Fruit fly (Drosophila melanogaster) whole organism, wandering third instar larva: ENCODE results near the gene GstO2.

ENCODE experiments used
- Abd-B ChIP-seq: fragments of >200 bp; optimal IDR thresholded peaks from 2 replicates; lab custom pipeline; 2017; ENCODE audit warnings: missing biosample characterization, missing genetic modification characterization
- CG32264 ChIP-seq: fragments of 200-800 bp; sonication (Bioruptor generic); optimal IDR thresholded peaks from 2 replicates; lab custom pipeline; 2016; ENCODE audit warnings: missing biosample characterization, missing genetic modification characterization
- CG9705 ChIP-seq: fragments of 200-800 bp; sonication (Bioruptor generic); optimal IDR thresholded peaks from 2 replicates; lab custom pipeline; 2018; ENCODE audit warnings: missing biosample characterization, mild to moderate bottlenecking, missing genetic modification characterization
- Dfd ChIP-seq: fragments of >200 bp; optimal IDR thresholded peaks from 2 replicates; lab custom pipeline; 2017; ENCODE audit warnings: missing biosample characterization, missing genetic modification characterization
- Dif ChIP-seq: fragments of 200-275, 200-300 bp; sonication (Bioruptor generic); optimal IDR thresholded peaks from 2 replicates; lab custom pipeline; 2018; ENCODE audit warnings: missing biosample characterization, missing genetic modification characterization; ENCODE audit not compliant: partially characterized antibody
- HLH106 ChIP-seq: fragments of 200-800 bp; optimal IDR thresholded peaks from 3 replicates; lab custom pipeline; 2019; ENCODE audit warnings: missing biosample characterization, mild to moderate bottlenecking, missing genetic modification characterization, moderate library complexity
- Hr78 ChIP-seq: fragments of >200 bp; optimal IDR thresholded peaks from 2 replicates; lab custom pipeline; 2017; ENCODE audit warnings: missing biosample characterization, missing genetic modification characterization
- Hr83 ChIP-seq: fragments of 200-300 bp; sonication (Bioruptor generic); optimal IDR thresholded peaks from 2 replicates; lab custom pipeline; 2016; ENCODE audit warnings: missing biosample characterization, mild to moderate bottlenecking, missing genetic modification characterization, moderate library complexity; ENCODE audit not compliant: poor library complexity, severe bottlenecking
- Jra ChIP-seq: sonication (Bioruptor generic); optimal IDR thresholded peaks from 2 replicates; lab custom pipeline; 2016; ENCODE audit warnings: missing biosample characterization, missing genetic modification characterization
- Mio ChIP-seq: sonication (Bioruptor generic); optimal IDR thresholded peaks from 2 replicates; lab custom pipeline; 2016; ENCODE audit warnings: missing biosample characterization, missing genetic modification characterization
- Myc ChIP-seq: fragments of >200 bp; optimal IDR thresholded peaks from 2 replicates; lab custom pipeline; 2017
- N ChIP-seq: fragments of >200 bp; optimal IDR thresholded peaks from 2 replicates; lab custom pipeline; 2018; ENCODE audit warnings: missing biosample characterization, missing external identifiers, missing genetic modification characterization
- OdsH ChIP-seq: fragments of 200-800 bp; sonication (Bioruptor generic); optimal IDR thresholded peaks from 2 replicates; lab custom pipeline; 2016; ENCODE audit warnings: missing biosample characterization, mild to moderate bottlenecking, missing genetic modification characterization
- Rel ChIP-seq, 2 experiments: fragments of 200-800 bp; sonication (Bioruptor generic) in 1 of 2; optimal IDR thresholded peaks; 2 replicates in 1 of 2; 3 replicates in 1 of 2; lab custom pipeline; 2016 to 2019; ENCODE audit warnings: mild to moderate bottlenecking in 2 of 2, missing biosample characterization in 2 of 2, missing genetic modification characterization in 2 of 2, moderate library complexity in 1 of 2
- Sp1 ChIP-seq: fragments of 200-800 bp; sonication (Bioruptor generic); optimal IDR thresholded peaks from 3 replicates; lab custom pipeline; 2019; ENCODE audit warnings: missing biosample characterization, mild to moderate bottlenecking, missing genetic modification characterization, moderate library complexity
- Vsx2 ChIP-seq: fragments of 200-300, 225-300 bp; sonication (Bioruptor generic); optimal IDR thresholded peaks from 2 replicates; lab custom pipeline; 2018; ENCODE audit warnings: missing biosample characterization, missing genetic modification characterization; ENCODE audit not compliant: partially characterized antibody
- brk ChIP-seq: fragments of 200-800 bp; sonication (Bioruptor generic); optimal IDR thresholded peaks from 2 replicates; lab custom pipeline; 2016; ENCODE audit warnings: missing biosample characterization, mild to moderate bottlenecking, missing genetic modification characterization
- dmrt93B ChIP-seq: fragments of 200-800 bp; sonication (Bioruptor generic); optimal IDR thresholded peaks from 2 replicates; lab custom pipeline; 2018; ENCODE audit warnings: missing biosample characterization, mild to moderate bottlenecking, missing genetic modification characterization
- dsf ChIP-seq: sonication (Bioruptor generic); optimal IDR thresholded peaks from 2 replicates; lab custom pipeline; 2016; ENCODE audit warnings: missing biosample characterization, missing genetic modification characterization, borderline replicate concordance
- ey ChIP-seq: fragments of 200-800 bp; sonication (Bioruptor generic); optimal IDR thresholded peaks from 2 replicates; lab custom pipeline; 2016; ENCODE audit warnings: missing biosample characterization, missing genetic modification characterization
- foxo ChIP-seq, 2 experiments: fragments of 200-800 bp; sonication (Bioruptor generic); optimal IDR thresholded peaks; 2 replicates in 1 of 2; 3 replicates in 1 of 2; lab custom pipeline; 2016 to 2017; ENCODE audit warnings: missing biosample characterization in 2 of 2, missing genetic modification characterization in 2 of 2
- fru ChIP-seq: fragments of 200-800 bp; sonication (Bioruptor generic); optimal IDR thresholded peaks from 3 replicates; lab custom pipeline; 2016; ENCODE audit warnings: missing biosample characterization, mild to moderate bottlenecking, missing genetic modification characterization
- h ChIP-seq: fragments of 200-800 bp; sonication (Bioruptor generic); optimal IDR thresholded peaks from 3 replicates; lab custom pipeline; 2016; ENCODE audit warnings: missing biosample characterization, mild to moderate bottlenecking, missing genetic modification characterization
- jim ChIP-seq: fragments of 175-275, 200-325 bp; sonication (Bioruptor generic); optimal IDR thresholded peaks from 2 replicates; lab custom pipeline; 2016; ENCODE audit warnings: missing biosample characterization, mild to moderate bottlenecking, missing genetic modification characterization
- lola ChIP-seq: fragments of >200 bp; optimal IDR thresholded peaks from 2 replicates; lab custom pipeline; 2017; ENCODE audit warnings: missing biosample characterization, missing genetic modification characterization
- pan ChIP-seq: fragments of >200 bp; optimal IDR thresholded peaks from 2 replicates; lab custom pipeline; 2017
- psq ChIP-seq: fragments of 200-800 bp; sonication (Bioruptor generic); optimal IDR thresholded peaks from 3 replicates; lab custom pipeline; 2017; ENCODE audit warnings: missing biosample characterization, mild to moderate bottlenecking, missing genetic modification characterization, moderate library complexity
- rgr ChIP-seq: fragments of 200-800 bp; sonication (Bioruptor generic); optimal IDR thresholded peaks from 3 replicates; lab custom pipeline; 2016; ENCODE audit warnings: missing biosample characterization, mild to moderate bottlenecking, missing genetic modification characterization
- sage ChIP-seq: fragments of 200-800 bp; sonication (Bioruptor generic); optimal IDR thresholded peaks from 2 replicates; lab custom pipeline; 2016; ENCODE audit warnings: missing biosample characterization, mild to moderate bottlenecking, missing genetic modification characterization
- sv ChIP-seq: fragments of 200-800 bp; sonication (Bioruptor generic); optimal IDR thresholded peaks from 3 replicates; lab custom pipeline; 2016; ENCODE audit warnings: missing biosample characterization, missing genetic modification characterization
- usp ChIP-seq: fragments of >200 bp; optimal IDR thresholded peaks from 2 replicates; lab custom pipeline; 2017; ENCODE audit warnings: missing biosample characterization, missing genetic modification characterization
- woc ChIP-seq: sonication (Bioruptor generic); optimal IDR thresholded peaks from 2 replicates; lab custom pipeline; 2016; ENCODE audit warnings: missing biosample characterization, mild to moderate bottlenecking, missing genetic modification characterization

The GstO2 gene

DNA sequence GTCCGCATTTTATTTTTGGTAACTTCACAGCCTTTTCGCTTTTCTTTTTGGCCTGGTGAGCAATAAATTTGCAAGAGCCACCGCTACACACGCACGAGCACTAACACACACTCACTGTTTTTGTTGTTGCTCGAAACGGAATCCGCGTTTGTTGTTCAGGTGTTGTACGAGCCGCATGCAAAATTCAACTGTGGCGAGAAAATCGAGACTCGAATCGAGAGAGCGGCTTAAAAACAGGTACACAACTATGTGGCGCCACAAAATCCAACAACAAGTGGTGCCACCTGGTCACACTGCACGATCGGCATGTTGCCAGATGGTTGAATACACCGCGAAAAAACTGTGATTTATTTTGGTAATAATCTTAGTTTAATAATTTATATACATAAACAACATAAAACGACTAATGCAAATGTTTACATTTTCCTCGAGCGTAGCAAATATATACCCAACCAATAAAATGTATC lies 16.3 kb downstream of the GstO2 start, which contains the start of gene CG43163:
Gene CG43163, minus strand, starts transcription at position 172 of the 467 bp plus-strand sequence.
- TF ChIP-seq ey (GFP tag; lab: Kevin White, UChicago) = peak; percentile 56
- TF ChIP-seq Myc = no peak
- TF ChIP-seq foxo (GFP tag; optimal IDR thresholded peaks at IDR 0.05; lab: Kevin White, UChicago) = peak in 1 of 2 experiments; percentile 72
- TF ChIP-seq lola (GFP tag; lab: Kevin White, UChicago) = no peak
- TF ChIP-seq Abd-B (GFP tag; lab: Kevin White, UChicago) = no peak
- no peak for TF ChIP-seq Dfd (GFP tag; lab: Kevin White, UChicago)
- no peak for TF ChIP-seq h (GFP tag; lab: Kevin White, UChicago)
- TF ChIP-seq N (GFP tag; lab: Kevin White, UChicago) = no peak
- no peak for TF ChIP-seq brk
- peak; percentile 60 for TF ChIP-seq HLH106
- no peak for TF ChIP-seq Vsx2
- no peak for TF ChIP-seq pan
- TF ChIP-seq OdsH (GFP tag; lab: Kevin White, UChicago) = peak; percentile 58
- no peak for TF ChIP-seq Mio (GFP tag; lab: Kevin White, UChicago)
- peak; percentile 78 for TF ChIP-seq Hr83 (GFP tag; lab: Kevin White, UChicago)
- TF ChIP-seq CG32264 = no peak
- TF ChIP-seq Sp1 (GFP tag; lab: Kevin White, UChicago) = peak; percentile 47
- peak; percentile 16 for TF ChIP-seq jim (GFP tag; lab: Kevin White, UChicago)
- TF ChIP-seq rgr (GFP tag; lab: Kevin White, UChicago) = peak; percentile 67
- peak; percentile 16 for TF ChIP-seq psq (GFP tag; lab: Kevin White, UChicago)
- TF ChIP-seq CG9705 (GFP tag; lab: Kevin White, UChicago) = peak; percentile 23
- TF ChIP-seq Jra (GFP tag; lab: Kevin White, UChicago) = no peak
- peak; percentile 41 for TF ChIP-seq Dif (GFP tag; lab: Kevin White, UChicago)
- TF ChIP-seq Rel (GFP tag; optimal IDR thresholded peaks at IDR 0.05; lab: Kevin White, UChicago) = no peak
- peak; percentile 6 for TF ChIP-seq Rel (tag; optimal IDR thresholded peaks at IDR 0.05; lab: Kevin White, UChicago)
- TF ChIP-seq sv (GFP tag; lab: Kevin White, UChicago) = peak; percentile 49

DNA sequence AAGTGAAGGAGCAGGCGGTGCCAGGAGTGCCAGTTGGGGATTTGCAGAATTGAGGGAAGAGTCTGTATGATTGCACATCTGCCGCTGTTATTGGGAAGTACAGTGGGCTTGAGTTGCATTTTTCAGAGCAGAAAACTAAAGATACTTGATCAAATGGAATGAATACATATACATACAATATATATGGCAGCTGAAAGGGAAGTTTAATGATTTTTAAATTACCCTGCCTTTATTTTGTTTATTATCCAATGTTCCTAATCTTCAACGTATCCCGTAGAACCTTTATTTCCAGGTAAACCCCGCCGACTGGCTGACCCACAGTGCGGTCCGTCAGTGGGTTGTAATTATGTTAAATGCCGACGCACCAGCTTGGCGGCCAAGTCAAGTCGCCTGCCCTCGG lies 42.4 kb downstream of the GstO2 start:
- TF ChIP-seq CG9705 (GFP tag; lab: Kevin White, UChicago) (no peak), foxo (GFP tag; optimal IDR thresholded peaks at IDR 0.05; lab: Kevin White, UChicago) (peak in 1 of 2 experiments; percentile 4), dmrt93B (GFP tag; lab: Kevin White, UChicago) (no peak), psq (GFP tag; lab: Kevin White, UChicago) (no peak), fru (GFP tag; lab: Kevin White, UChicago) (peak; percentile 34), Hr78 (no peak), h (GFP tag; lab: Kevin White, UChicago) (peak; percentile 18), HLH106 (peak; percentile 4), sage (GFP tag; lab: Kevin White, UChicago) (no peak), Myc (no peak), dsf (GFP tag; lab: Kevin White, UChicago) (no peak), woc (peak; percentile 60), Vsx2 (no peak), usp (GFP tag; lab: Kevin White, UChicago) (no peak)
